Fruit fly (Drosophila melanogaster) S2 (cell line): ENCODE results near the gene CG18731.

ENCODE experiments used
- CG8478 ChIP-seq: fragments of >200 bp; optimal IDR thresholded peaks from 2 replicates; lab custom pipeline; 2018
- CTCF ChIP-seq, 2 experiments: fragments of >200 bp; optimal IDR thresholded peaks; 2 replicates each; lab custom pipeline; 2018

DNA sequence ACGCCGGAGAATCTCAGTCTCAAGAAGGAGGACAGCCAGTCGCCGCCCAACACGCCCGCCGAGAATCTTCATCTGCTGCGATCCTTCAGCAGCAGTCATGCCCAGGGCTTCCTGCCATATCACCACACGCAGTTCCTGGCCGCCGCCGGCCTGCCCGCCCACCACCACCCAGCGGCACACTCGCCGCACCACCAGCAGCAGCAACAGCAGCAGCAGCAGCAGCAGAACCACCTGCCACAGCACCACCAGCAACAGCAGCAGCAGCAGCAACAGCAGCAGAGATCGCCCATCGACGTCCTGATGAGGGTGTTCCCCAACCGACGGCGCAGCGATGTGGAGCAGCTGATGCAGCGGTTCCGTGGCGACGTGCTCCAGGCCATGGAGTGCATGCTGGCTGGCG lies 29.1 kb upstream of the CG18731 start:
- TF ChIP-seq CTCF (optimal IDR thresholded peaks at IDR 0.05; lab: Kevin White, UChicago) (no peak), CG8478 (lab: Kevin White, UChicago) (no peak)
